Fruit fly (Drosophila melanogaster) whole organism, prepupa: ENCODE results near the gene Gnpat.

Experiments
- Blimp-1 ChIP-seq: fragments of 200-800 bp; sonication (Bioruptor generic); optimal IDR thresholded peaks from 3 replicates; lab custom pipeline; 2017; ENCODE audit warnings: missing biosample characterization, missing genetic modification characterization, mild to moderate bottlenecking, moderate library complexity, missing genetic modification reagents
- CG10669 ChIP-seq: fragments of 200-800 bp; sonication (Bioruptor generic); optimal IDR thresholded peaks from 3 replicates; lab custom pipeline; 2018; ENCODE audit warnings: missing biosample characterization, mild to moderate bottlenecking, missing genetic modification characterization, moderate library complexity
- CG11762 ChIP-seq: fragments of 200-800 bp; sonication (Bioruptor generic); optimal IDR thresholded peaks from 3 replicates; lab custom pipeline; 2016; ENCODE audit warnings: missing biosample characterization, missing genetic modification characterization; ENCODE audit not compliant: insufficient read depth
- CG11902 ChIP-seq: fragments of 200-800 bp; sonication (Bioruptor generic); optimal IDR thresholded peaks from 3 replicates; lab custom pipeline; 2016; ENCODE audit warnings: missing biosample characterization, missing genetic modification characterization
- CG15336 ChIP-seq: fragments of 200-800 bp; sonication (Bioruptor generic); IDR thresholded peaks from 2 replicates; pipeline ENCODE4 v1.3.6; 2022; ENCODE audit warnings: missing biosample characterization, missing genetic modification characterization
- CG1621 ChIP-seq: fragments of 200-800 bp; sonication (Bioruptor generic); optimal IDR thresholded peaks from 3 replicates; lab custom pipeline; 2018; ENCODE audit warnings: missing biosample characterization, mild to moderate bottlenecking, missing genetic modification characterization
- CG3032 ChIP-seq: fragments of 200-800 bp; optimal IDR thresholded peaks from 2 replicates; lab custom pipeline; 2019; ENCODE audit warnings: missing biosample characterization, mild to moderate bottlenecking, missing genetic modification characterization, moderate library complexity
- CG31627 ChIP-seq: fragments of 200-800 bp; sonication (Bioruptor generic); optimal IDR thresholded peaks from 3 replicates; lab custom pipeline; 2016; ENCODE audit warnings: missing biosample characterization, missing genetic modification characterization
- CG32006 ChIP-seq: fragments of 200-800 bp; sonication (Bioruptor generic); optimal IDR thresholded peaks from 3 replicates; lab custom pipeline; 2017; ENCODE audit warnings: missing biosample characterization, mild to moderate bottlenecking, missing genetic modification characterization
- CG3919 ChIP-seq: fragments of 200-800 bp; sonication (Bioruptor generic); optimal IDR thresholded peaks from 3 replicates; lab custom pipeline; 2016; ENCODE audit warnings: missing biosample characterization, missing genetic modification characterization
- CG4318 ChIP-seq: fragments of 200-800 bp; sonication (Bioruptor generic); optimal IDR thresholded peaks from 3 replicates; lab custom pipeline; 2017; ENCODE audit warnings: missing biosample characterization, mild to moderate bottlenecking, missing genetic modification characterization
- CG6163 ChIP-seq: fragments of 200-800 bp; sonication (Bioruptor generic); IDR thresholded peaks from 3 replicates; pipeline ENCODE4 v1.3.6; 2022; ENCODE audit warnings: missing biosample characterization, missing genetic modification characterization
- CG6276 ChIP-seq: fragments of 200-800 bp; sonication (Bioruptor generic); optimal IDR thresholded peaks from 2 replicates; lab custom pipeline; 2017; ENCODE audit warnings: missing biosample characterization, mild to moderate bottlenecking, missing genetic modification characterization
- CG6792 ChIP-seq: fragments of 200-800 bp; sonication (Bioruptor generic); optimal IDR thresholded peaks from 3 replicates; lab custom pipeline; 2016; ENCODE audit warnings: missing biosample characterization, missing genetic modification characterization
- CG6808 ChIP-seq: fragments of 200-800 bp; sonication (Bioruptor generic); optimal IDR thresholded peaks from 3 replicates; lab custom pipeline; 2017; ENCODE audit warnings: missing biosample characterization, missing genetic modification characterization, mild to moderate bottlenecking, moderate library complexity, missing genetic modification reagents
- CG7368 ChIP-seq: fragments of 200-800 bp; sonication (Bioruptor generic); optimal IDR thresholded peaks from 3 replicates; lab custom pipeline; 2016; ENCODE audit warnings: missing biosample characterization, missing genetic modification characterization
- CG8319 ChIP-seq: fragments of 200-800 bp; sonication (Bioruptor generic); optimal IDR thresholded peaks from 3 replicates; lab custom pipeline; 2016; ENCODE audit warnings: missing biosample characterization, missing genetic modification characterization
- CG8632 ChIP-seq: fragments of 200-800 bp; sonication (Bioruptor generic); optimal IDR thresholded peaks from 3 replicates; lab custom pipeline; 2016; ENCODE audit warnings: missing biosample characterization, missing genetic modification characterization
- CG9139 ChIP-seq: fragments of 200-800 bp; sonication (Bioruptor generic); optimal IDR thresholded peaks from 3 replicates; lab custom pipeline; 2017; ENCODE audit warnings: missing biosample characterization, mild to moderate bottlenecking, missing genetic modification characterization
- Eip75B ChIP-seq: fragments of 200-800 bp; sonication (Bioruptor generic); optimal IDR thresholded peaks from 3 replicates; lab custom pipeline; 2016; ENCODE audit warnings: missing biosample characterization, missing genetic modification characterization
- Eip78C ChIP-seq: fragments of 200-800 bp; sonication (Bioruptor generic); peaks from one replicate; lab custom pipeline; 2016; ENCODE audit warnings: missing biosample characterization, missing genetic modification characterization
- Hr38 ChIP-seq: sonication (Bioruptor generic); optimal IDR thresholded peaks from 2 replicates; lab custom pipeline; 2016; ENCODE audit warnings: missing biosample characterization, missing genetic modification characterization
- Hr39 ChIP-seq: fragments of 200-800 bp; sonication (Bioruptor generic); optimal IDR thresholded peaks from 2 replicates; lab custom pipeline; 2016; ENCODE audit warnings: missing biosample characterization, missing genetic modification characterization
- Hr4 ChIP-seq: fragments of 200-800 bp; sonication (Bioruptor generic); optimal IDR thresholded peaks from 3 replicates; lab custom pipeline; 2016; ENCODE audit warnings: missing biosample characterization, missing genetic modification characterization
- Lpt ChIP-seq: fragments of 200-800 bp; sonication (Bioruptor generic); optimal IDR thresholded peaks from 3 replicates; lab custom pipeline; 2016; ENCODE audit warnings: missing biosample characterization, missing genetic modification characterization
- Met ChIP-seq: fragments of 200-800 bp; sonication (Bioruptor generic); optimal IDR thresholded peaks from 3 replicates; lab custom pipeline; 2016; ENCODE audit warnings: missing biosample characterization, missing genetic modification characterization
- OdsH ChIP-seq: fragments of 200-800 bp; sonication (Bioruptor generic); optimal IDR thresholded peaks from 3 replicates; lab custom pipeline; 2016; ENCODE audit warnings: missing biosample characterization, missing genetic modification characterization
- Smox ChIP-seq: fragments of 200-800 bp; sonication (Bioruptor generic); optimal IDR thresholded peaks from 3 replicates; lab custom pipeline; 2016; ENCODE audit warnings: missing biosample characterization, missing genetic modification characterization
- Sox102F ChIP-seq: fragments of 200-800 bp; sonication (Bioruptor generic); optimal IDR thresholded peaks from 2 replicates; lab custom pipeline; 2016; ENCODE audit warnings: missing biosample characterization, mild to moderate bottlenecking, missing genetic modification characterization
- Sox14 ChIP-seq: fragments of 200-800 bp; sonication (Bioruptor generic); optimal IDR thresholded peaks from 3 replicates; lab custom pipeline; 2016; ENCODE audit warnings: missing biosample characterization, missing genetic modification characterization
- Sox15 ChIP-seq: fragments of 200-800 bp; sonication (Bioruptor generic); optimal IDR thresholded peaks from 3 replicates; lab custom pipeline; 2016; ENCODE audit warnings: missing biosample characterization, missing genetic modification characterization
- achi ChIP-seq: fragments of 200-800 bp; sonication (Bioruptor generic); optimal IDR thresholded peaks from 3 replicates; lab custom pipeline; 2016; ENCODE audit warnings: missing biosample characterization, missing genetic modification characterization
- acj6 ChIP-seq: fragments of 200-800 bp; sonication (Bioruptor generic); optimal IDR thresholded peaks from 3 replicates; lab custom pipeline; 2016; ENCODE audit warnings: missing biosample characterization, missing genetic modification characterization
- cyc ChIP-seq: fragments of 200-800 bp; sonication (Bioruptor generic); optimal IDR thresholded peaks from 3 replicates; lab custom pipeline; 2016; ENCODE audit warnings: missing biosample characterization, missing genetic modification characterization
- dac ChIP-seq: fragments of 200-800 bp; sonication (Bioruptor generic); optimal IDR thresholded peaks from 2 replicates; lab custom pipeline; 2017; ENCODE audit warnings: missing biosample characterization, mild to moderate bottlenecking, missing genetic modification characterization
- dsx ChIP-seq: fragments of 200-800 bp; optimal IDR thresholded peaks from 3 replicates; lab custom pipeline; 2019; ENCODE audit warnings: missing biosample characterization, mild to moderate bottlenecking, missing genetic modification characterization, moderate library complexity; ENCODE audit not compliant: poor library complexity, severe bottlenecking
- fd59A ChIP-seq: fragments of 200-800 bp; sonication (Bioruptor generic); optimal IDR thresholded peaks from 2 replicates; lab custom pipeline; 2017; ENCODE audit warnings: missing biosample characterization, mild to moderate bottlenecking, missing genetic modification characterization, missing genetic modification reagents
- lz ChIP-seq: fragments of 200-800 bp; sonication (Bioruptor generic); optimal IDR thresholded peaks from 3 replicates; lab custom pipeline; 2016; ENCODE audit warnings: missing biosample characterization, missing genetic modification characterization
- net ChIP-seq: fragments of 200-800 bp; sonication (Bioruptor generic); optimal IDR thresholded peaks from 3 replicates; lab custom pipeline; 2016; ENCODE audit warnings: missing biosample characterization, missing genetic modification characterization
- pdm3 ChIP-seq: fragments of 200-800 bp; sonication (Bioruptor generic); optimal IDR thresholded peaks from 3 replicates; lab custom pipeline; 2016; ENCODE audit warnings: missing biosample characterization, missing genetic modification characterization
- salr ChIP-seq, 2 experiments: fragments of 200-800 bp; sonication (Bioruptor generic); optimal IDR thresholded peaks; 3 replicates each; lab custom pipeline; 2016 to 2018; ENCODE audit warnings: missing biosample characterization in 2 of 2, missing genetic modification characterization in 2 of 2, mild to moderate bottlenecking in 1 of 2
- spab ChIP-seq: fragments of 200-800 bp; sonication (Bioruptor generic); optimal IDR thresholded peaks from 2 replicates; lab custom pipeline; 2017; ENCODE audit warnings: missing biosample characterization, mild to moderate bottlenecking, missing genetic modification characterization, missing genetic modification reagents
- ss ChIP-seq, 2 experiments: fragments of 200-800 bp; sonication (Bioruptor generic); optimal IDR thresholded peaks; 2 replicates in 1 of 2; 3 replicates in 1 of 2; lab custom pipeline; 2017 to 2018; ENCODE audit warnings: mild to moderate bottlenecking in 2 of 2, missing biosample characterization in 2 of 2, missing genetic modification characterization in 2 of 2, moderate library complexity in 1 of 2
- svp ChIP-seq: fragments of 200-800 bp; sonication (Bioruptor generic); peaks from one replicate; lab custom pipeline; 2016; ENCODE audit warnings: missing biosample characterization, missing genetic modification characterization
- topi ChIP-seq: fragments of 200-800 bp; sonication (Bioruptor generic); optimal IDR thresholded peaks from 3 replicates; lab custom pipeline; 2016; ENCODE audit warnings: missing biosample characterization, missing genetic modification characterization

The Gnpat gene

DNA sequence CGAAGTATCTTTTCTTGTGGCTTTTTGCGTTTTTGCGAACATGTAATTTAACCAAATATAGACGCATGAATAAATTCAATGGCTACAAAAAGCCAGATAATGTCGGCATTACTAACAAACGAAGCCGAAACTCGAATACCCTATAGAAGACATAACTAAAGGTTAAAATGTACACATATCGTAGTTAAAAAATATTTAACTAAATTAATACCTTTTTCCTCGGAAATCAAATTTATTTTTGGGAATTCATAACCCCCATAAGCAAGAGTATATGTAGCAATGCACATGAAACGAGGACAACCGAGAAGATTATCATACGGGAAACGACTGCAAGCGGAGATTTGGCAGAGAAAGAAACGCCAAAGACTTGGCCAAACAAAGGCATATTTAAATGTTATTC is 29.1 kb downstream of the Gnpat start (continued):
- peak; percentile 76 for TF ChIP-seq Sox102F (GFP tag; lab: Kevin White, UChicago)
- peak; percentile 52 for TF ChIP-seq topi (GFP tag; lab: Kevin White, UChicago)
- TF ChIP-seq CG9139 (GFP tag; lab: Kevin White, UChicago): no peak
- TF ChIP-seq Eip78C (GFP tag; lab: Kevin White, UChicago): peak; percentile 78
- TF ChIP-seq CG7368 (GFP tag; lab: Kevin White, UChicago): peak; percentile 28
- peak; percentile 32 for TF ChIP-seq CG6276 (GFP tag; lab: Kevin White, UChicago)
- peak; percentile 55 for TF ChIP-seq CG6792 (GFP tag; lab: Kevin White, UChicago)
- peak; percentile 31 for TF ChIP-seq fd59A (GFP tag; lab: Kevin White, UChicago)
- peak; percentile 39; the same call in 1 of the 2 replicates for TF ChIP-seq CG15336
- TF ChIP-seq Hr4 (GFP tag; lab: Kevin White, UChicago): peak; percentile 67
- TF ChIP-seq dsx (GFP tag; lab: Kevin White, UChicago): no peak
- peak; percentile 60 for TF ChIP-seq acj6 (GFP tag; lab: Kevin White, UChicago)
- peak; percentile 39 for TF ChIP-seq CG4318 (GFP tag; lab: Kevin White, UChicago)
- peak; percentile 74 for TF ChIP-seq Hr39 (GFP tag; lab: Kevin White, UChicago)
- TF ChIP-seq Blimp-1: no peak
- TF ChIP-seq Eip75B: peak; percentile 61

DNA sequence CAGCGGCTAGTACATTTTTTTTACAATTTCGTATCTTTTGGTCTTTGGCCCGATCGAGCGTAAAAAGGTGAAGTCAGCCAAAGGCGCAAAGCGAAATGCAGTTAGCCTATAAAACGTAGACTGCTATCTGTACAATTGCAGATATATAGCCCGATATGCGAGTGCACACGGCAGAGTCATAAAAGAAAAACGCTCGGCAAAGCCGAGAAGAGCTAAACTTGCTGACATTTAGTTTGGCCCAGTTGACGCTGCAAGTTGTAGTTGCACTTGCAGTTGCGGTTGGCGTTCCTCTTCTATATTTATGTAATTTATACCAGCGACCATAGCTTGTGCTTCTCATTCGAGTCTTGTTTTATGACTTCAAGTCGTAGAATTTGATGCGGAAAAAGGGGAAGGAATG is 30.1 kb downstream of the Gnpat start:
- TF ChIP-seq CG1621 (tag; lab: Kevin White, UChicago) (no peak), svp (GFP tag; lab: Kevin White, UChicago) (no peak), Hr38 (GFP tag; lab: Kevin White, UChicago) (no peak), Met (no peak), lz (GFP tag; lab: Kevin White, UChicago) (no peak), Sox15 (no peak), salr (GFP tag; optimal IDR thresholded peaks at IDR 0.05; lab: Kevin White, UChicago) (no peak)

DNA sequence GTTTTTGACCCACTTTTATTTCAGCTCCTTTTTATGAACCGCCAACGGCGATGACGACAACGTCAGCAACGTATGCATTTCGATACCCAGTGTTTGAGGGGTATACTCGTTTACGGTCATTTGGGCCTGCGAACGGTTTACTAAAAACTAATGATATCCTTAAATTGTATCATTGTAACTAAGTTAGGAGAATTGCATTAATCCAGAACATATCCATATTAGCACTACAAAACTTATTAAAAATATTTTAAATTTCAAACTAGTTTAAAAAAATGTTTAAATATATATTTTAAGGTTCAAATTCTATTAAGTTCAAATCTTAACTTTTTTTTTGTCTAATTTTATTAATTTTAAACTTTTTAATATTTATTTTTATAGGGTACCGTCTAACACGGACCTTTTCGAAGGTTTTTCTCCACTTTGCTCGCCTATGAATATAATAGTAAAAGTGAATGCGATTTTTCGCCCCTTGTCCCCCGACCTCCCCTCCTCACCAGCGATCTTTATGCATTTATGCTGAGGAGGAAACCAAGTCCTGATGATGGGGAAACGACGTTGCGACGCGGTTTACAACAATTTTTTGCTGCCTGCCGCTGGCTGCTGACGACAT is 31.4 kb downstream of the Gnpat start:
- TF ChIP-seq Met (peak; percentile 0), cyc (GFP tag; lab: Kevin White, UChicago) (no peak), Smox (GFP tag; lab: Kevin White, UChicago) (peak; percentile 33), CG15336 (peak; percentile 50; the same call in 1 of the 2 replicates), spab (GFP tag; lab: Kevin White, UChicago) (peak; percentile 13), CG32006 (GFP tag; lab: Kevin White, UChicago) (peak; percentile 75), CG3032 (tag; lab: Kevin White, UChicago) (peak; percentile 42), CG4318 (GFP tag; lab: Kevin White, UChicago) (peak; percentile 39), Hr4 (GFP tag; lab: Kevin White, UChicago) (peak; percentile 46), CG7368 (GFP tag; lab: Kevin White, UChicago) (no peak), acj6 (GFP tag; lab: Kevin White, UChicago) (peak; percentile 53), net (GFP tag; lab: Kevin White, UChicago) (peak; percentile 19), pdm3 (GFP tag; lab: Kevin White, UChicago) (peak; percentile 37), CG6276 (GFP tag; lab: Kevin White, UChicago) (peak; percentile 69), Sox14 (GFP tag; lab: Kevin White, UChicago) (peak; percentile 5), CG8319 (GFP tag; lab: Kevin White, UChicago) (peak; percentile 5), CG8632 (GFP tag; lab: Kevin White, UChicago) (peak; percentile 45), ss (GFP tag; optimal IDR thresholded peaks at IDR 0.05; lab: Kevin White, UChicago) (peak in 1 of 2 experiments; percentile 69), CG9139 (GFP tag; lab: Kevin White, UChicago) (no peak), salr (GFP tag; optimal IDR thresholded peaks at IDR 0.05; lab: Kevin White, UChicago) (peak in 1 of 2 experiments; percentile 60), Sox102F (GFP tag; lab: Kevin White, UChicago) (peak; percentile 12), CG31627 (GFP tag; lab: Kevin White, UChicago) (no peak), Blimp-1 (no peak), achi (GFP tag; lab: Kevin White, UChicago) (peak; percentile 48), CG11902 (GFP tag; lab: Kevin White, UChicago) (no peak), Eip78C (GFP tag; lab: Kevin White, UChicago) (peak; percentile 88), Lpt (peak; percentile 11), CG3919 (GFP tag; lab: Kevin White, UChicago) (peak; percentile 29), topi (GFP tag; lab: Kevin White, UChicago) (peak; percentile 53), CG6163 (0 out of 3 replicates have a peak, but pooled peaks have one; percentile 27), CG11762 (no peak), dac (GFP tag; lab: Kevin White, UChicago) (no peak), OdsH (GFP tag; lab: Kevin White, UChicago) (peak; percentile 53), Sox15 (peak; percentile 27), CG10669 (GFP tag; lab: Kevin White, UChicago) (no peak), CG6808 (GFP tag; lab: Kevin White, UChicago) (no peak)
